Worm (Caenorhabditis elegans) whole organism, early embryonic: ENCODE measurements around the gene mlt-10.

Source experiments
- B0310.2 ChIP-seq: sonication (generic microtip); optimal IDR thresholded peaks from 2 replicates; lab custom pipeline; 2016; ENCODE audit warnings: mild to moderate bottlenecking, missing genetic modification characterization, missing compliant biosample characterization
- F13C5.2 ChIP-seq: sonication (generic microtip); optimal IDR thresholded peaks from 2 replicates; lab custom pipeline; 2017; ENCODE audit warnings: mild to moderate bottlenecking, missing genetic modification characterization, inconsistent platforms, missing compliant biosample characterization
- aly-1 ChIP-seq: sonication (generic microtip); optimal IDR thresholded peaks from 2 replicates; lab custom pipeline; 2016; ENCODE audit warnings: missing genetic modification characterization, missing compliant biosample characterization
- ama-1 ChIP-seq: fragments of 150-350 bp; optimal IDR thresholded peaks from 2 replicates; lab custom pipeline; 2014
- ceh-13 ChIP-seq: fragments of 200-800 bp; sonication (Bioruptor generic); optimal IDR thresholded peaks from 2 replicates; lab custom pipeline; 2018; ENCODE audit warnings: mild to moderate bottlenecking, missing genetic modification characterization, missing compliant biosample characterization
- flt-1 ChIP-seq: fragments of 200-800 bp; sonication (Bioruptor generic); IDR thresholded peaks from 2 replicates; pipeline ENCODE4 v1.3.6; 2022; ENCODE audit warnings: missing genetic modification characterization, missing compliant biosample characterization
- hmbx-1 ChIP-seq: sonication (generic microtip); optimal IDR thresholded peaks from 2 replicates; lab custom pipeline; 2016; ENCODE audit warnings: mild to moderate bottlenecking, missing genetic modification characterization, missing compliant biosample characterization
- hmg-4 ChIP-seq: fragments of 200-800 bp; sonication (Bioruptor generic); optimal IDR thresholded peaks from 2 replicates; lab custom pipeline; 2018; ENCODE audit warnings: mild to moderate bottlenecking, missing genetic modification characterization, missing compliant biosample characterization
- hnd-1 ChIP-seq: sonication (generic microtip); optimal IDR thresholded peaks from 2 replicates; lab custom pipeline; 2016; ENCODE audit warnings: missing genetic modification characterization, missing compliant biosample characterization
- scrt-1 ChIP-seq: fragments of 200-800 bp; sonication (Bioruptor generic); IDR thresholded peaks from 2 replicates; pipeline ENCODE4 v1.3.6; 2022; ENCODE audit warnings: missing genetic modification characterization, missing compliant biosample characterization
- sea-1 ChIP-seq: fragments of 200-800 bp; sonication (Bioruptor generic); conservative IDR thresholded peaks from 2 replicates; pipeline ENCODE4 v1.3.6; 2022; ENCODE audit warnings: missing genetic modification characterization, missing compliant biosample characterization
- tbx-37 ChIP-seq: fragments of 200-800 bp; sonication (Bioruptor generic); conservative IDR thresholded peaks from 2 replicates; pipeline ENCODE4 v1.3.6; 2022; ENCODE audit warnings: missing genetic modification reagents, missing genetic modification characterization, missing compliant biosample characterization

ce11 chrII:511968-512367, 34.5 kb upstream of the mlt-10 start:
- TF ChIP-seq flt-1 (GFP tag; lab: Robert Waterston, UW): no peak
- TF ChIP-seq sea-1 (GFP tag; lab: Robert Waterston, UW): no peak
- no peak for TF ChIP-seq ama-1 (lab: Kevin White, UChicago)
- no peak for TF ChIP-seq hnd-1 (tag; lab: Kevin White, UChicago)
- no peak for TF ChIP-seq hmbx-1 (tag; lab: Kevin White, UChicago)
- no peak for TF ChIP-seq aly-1 (tag; lab: Kevin White, UChicago)
- no peak for TF ChIP-seq tbx-37 (GFP tag; lab: Robert Waterston, UW)
- TF ChIP-seq B0310.2 (tag; lab: Kevin White, UChicago): no peak
- no peak for TF ChIP-seq scrt-1 (GFP tag; lab: Robert Waterston, UW)
- no peak for TF ChIP-seq ceh-13 (GFP tag; lab: Kevin White, UChicago)
- no peak for TF ChIP-seq hmg-4 (GFP tag; lab: Kevin White, UChicago)
- no peak for TF ChIP-seq F13C5.2
